Worm (Caenorhabditis elegans) whole organism, L4 larva: ENCODE data around the gene Y42G9A.3.

Experiments
- Y75B8A.6 ChIP-seq: fragments of 200-800 bp; sonication (Bioruptor generic); IDR thresholded peaks from 2 replicates; pipeline ENCODE4 v1.3.6; 2022; ENCODE audit warnings: missing genetic modification reagents, missing genetic modification characterization, missing compliant biosample characterization
- aha-1 ChIP-seq: fragments of 150-350 bp; peaks from one replicate; lab custom pipeline; 2014; ENCODE audit warnings: missing biosample characterization, missing genetic modification characterization
- ceh-44 ChIP-seq: fragments of 200-800 bp; sonication (Bioruptor generic); IDR thresholded peaks from 2 replicates; pipeline ENCODE4 v1.3.6; 2022; ENCODE audit warnings: missing genetic modification reagents, missing genetic modification characterization, missing compliant biosample characterization
- jun-1 ChIP-seq: fragments of 150-350 bp; optimal IDR thresholded peaks from 2 replicates; lab custom pipeline; 2014; ENCODE audit warnings: missing biosample characterization, missing genetic modification reagents, missing genetic modification characterization
- lin-15B ChIP-seq: fragments of 150-350 bp; sonication (generic microtip); optimal IDR thresholded peaks from 3 replicates; lab custom pipeline; 2014; ENCODE audit warnings: missing biosample characterization, missing genetic modification characterization
- lin-39 ChIP-seq: fragments of 150-350 bp; optimal IDR thresholded peaks from 2 replicates; lab custom pipeline; 2014; ENCODE audit warnings: missing biosample characterization, missing genetic modification reagents, missing genetic modification characterization
- nhr-25 ChIP-seq: sonication (generic microtip); optimal IDR thresholded peaks from 2 replicates; lab custom pipeline; 2017; ENCODE audit warnings: missing genetic modification characterization, mild to moderate bottlenecking, missing compliant biosample characterization, antibody characterized with exemption, moderate library complexity, borderline replicate concordance; ENCODE audit not compliant: insufficient read depth
- nhr-42 ChIP-seq: fragments of 200-800 bp; sonication (Bioruptor generic); IDR thresholded peaks from 2 replicates; pipeline ENCODE4 v1.3.6; 2022; ENCODE audit warnings: missing genetic modification characterization, missing compliant biosample characterization
- snpc-1.2 ChIP-seq: fragments of 200-800 bp; sonication (Bioruptor generic); IDR thresholded peaks from 2 replicates; pipeline ENCODE4 v1.3.6; 2022; ENCODE audit warnings: missing genetic modification reagents, missing genetic modification characterization, missing compliant biosample characterization
- spr-1 ChIP-seq: sonication (generic microtip); optimal IDR thresholded peaks from 2 replicates; lab custom pipeline; 2016; ENCODE audit warnings: mild to moderate bottlenecking, missing genetic modification characterization, missing compliant biosample characterization
- unc-130 ChIP-seq: sonication (generic microtip); optimal IDR thresholded peaks from 2 replicates; lab custom pipeline; 2016; ENCODE audit warnings: missing genetic modification reagents, missing genetic modification characterization, missing compliant biosample characterization
- ztf-11 ChIP-seq: fragments of 150-350 bp; optimal IDR thresholded peaks from 2 replicates; lab custom pipeline; 2014; ENCODE audit warnings: missing biosample characterization, missing genetic modification characterization

ce11 chrIII:6140818-6141217 lies 5.2 kb upstream of the Y42G9A.3 start:
- no peak for TF ChIP-seq nhr-25 (tag; lab: Kevin White, UChicago)
- no peak for TF ChIP-seq nhr-42 (GFP tag; lab: Robert Waterston, UW)
- no peak for TF ChIP-seq Y75B8A.6
- TF ChIP-seq lin-39: no peak
- TF ChIP-seq spr-1 (tag; lab: Kevin White, UChicago): no peak
- no peak for TF ChIP-seq unc-130 (GFP tag; lab: Kevin White, UChicago)
- no peak for TF ChIP-seq lin-15B
- TF ChIP-seq ztf-11: no peak
- TF ChIP-seq aha-1 (tag; lab: Kevin White, UChicago): no peak
- no peak for TF ChIP-seq ceh-44
- TF ChIP-seq snpc-1.2 (GFP tag; lab: Robert Waterston, UW): no peak
- no peak for TF ChIP-seq jun-1
